Worm (Caenorhabditis elegans) whole organism, midembryonic: ENCODE measurements around the gene T28A11.17.

Experiments
- flt-1 ChIP-seq: fragments of 200-800 bp; sonication (Bioruptor generic); IDR thresholded peaks from 2 replicates; pipeline ENCODE4 v1.3.6; 2022; ENCODE audit warnings: missing genetic modification characterization, missing compliant biosample characterization
- ztf-29 ChIP-seq: fragments of 200-800 bp; sonication (Bioruptor generic); IDR thresholded peaks from 2 replicates; pipeline ENCODE4 v1.3.6; 2022; ENCODE audit warnings: missing genetic modification reagents, missing genetic modification characterization, missing compliant biosample characterization

ce11 chrV:3250153-3250552, 15.9 kb downstream of the T28A11.17 start, which contains the start of gene T28A11.13:
- TF ChIP-seq flt-1 (GFP tag; lab: Robert Waterston, UW) (no peak), ztf-29 (GFP tag; lab: Robert Waterston, UW) (no peak)
